Fruit fly (Drosophila melanogaster) whole organism, prepupa: ENCODE measurements around the gene CG13108.

Experiments used
- Blimp-1 ChIP-seq: fragments of 200-800 bp; sonication (Bioruptor generic); optimal IDR thresholded peaks from 3 replicates; lab custom pipeline; 2017; ENCODE audit warnings: missing biosample characterization, missing genetic modification characterization, mild to moderate bottlenecking, moderate library complexity, missing genetic modification reagents
- CG10669 ChIP-seq: fragments of 200-800 bp; sonication (Bioruptor generic); optimal IDR thresholded peaks from 3 replicates; lab custom pipeline; 2018; ENCODE audit warnings: missing biosample characterization, mild to moderate bottlenecking, missing genetic modification characterization, moderate library complexity
- CG11294 ChIP-seq: fragments of 200-800 bp; sonication (Bioruptor generic); IDR thresholded peaks from 2 replicates; pipeline ENCODE4 v1.3.6; 2022; ENCODE audit warnings: missing biosample characterization, missing genetic modification characterization
- CG11762 ChIP-seq: fragments of 200-800 bp; sonication (Bioruptor generic); optimal IDR thresholded peaks from 3 replicates; lab custom pipeline; 2016; ENCODE audit warnings: missing biosample characterization, missing genetic modification characterization; ENCODE audit not compliant: insufficient read depth
- CG11902 ChIP-seq: fragments of 200-800 bp; sonication (Bioruptor generic); optimal IDR thresholded peaks from 3 replicates; lab custom pipeline; 2016; ENCODE audit warnings: missing biosample characterization, missing genetic modification characterization
- CG15336 ChIP-seq: fragments of 200-800 bp; sonication (Bioruptor generic); IDR thresholded peaks from 2 replicates; pipeline ENCODE4 v1.3.6; 2022; ENCODE audit warnings: missing biosample characterization, missing genetic modification characterization
- CG1621 ChIP-seq: fragments of 200-800 bp; sonication (Bioruptor generic); optimal IDR thresholded peaks from 3 replicates; lab custom pipeline; 2018; ENCODE audit warnings: missing biosample characterization, mild to moderate bottlenecking, missing genetic modification characterization
- CG16779 ChIP-seq: fragments of 200-800 bp; sonication (Bioruptor generic); optimal IDR thresholded peaks from 3 replicates; lab custom pipeline; 2017; ENCODE audit warnings: missing biosample characterization, mild to moderate bottlenecking, missing genetic modification characterization
- CG31627 ChIP-seq: fragments of 200-800 bp; sonication (Bioruptor generic); optimal IDR thresholded peaks from 3 replicates; lab custom pipeline; 2016; ENCODE audit warnings: missing biosample characterization, missing genetic modification characterization
- CG34406 ChIP-seq: fragments of 200-800 bp; sonication (Bioruptor generic); optimal IDR thresholded peaks from 3 replicates; lab custom pipeline; 2016; ENCODE audit warnings: missing biosample characterization, missing genetic modification characterization
- CG3919 ChIP-seq: fragments of 200-800 bp; sonication (Bioruptor generic); optimal IDR thresholded peaks from 3 replicates; lab custom pipeline; 2016; ENCODE audit warnings: missing biosample characterization, missing genetic modification characterization
- CG4318 ChIP-seq: fragments of 200-800 bp; sonication (Bioruptor generic); optimal IDR thresholded peaks from 3 replicates; lab custom pipeline; 2017; ENCODE audit warnings: missing biosample characterization, mild to moderate bottlenecking, missing genetic modification characterization
- CG6276 ChIP-seq: fragments of 200-800 bp; sonication (Bioruptor generic); optimal IDR thresholded peaks from 2 replicates; lab custom pipeline; 2017; ENCODE audit warnings: missing biosample characterization, mild to moderate bottlenecking, missing genetic modification characterization
- CG6792 ChIP-seq: fragments of 200-800 bp; sonication (Bioruptor generic); optimal IDR thresholded peaks from 3 replicates; lab custom pipeline; 2016; ENCODE audit warnings: missing biosample characterization, missing genetic modification characterization
- CG6854 ChIP-seq: fragments of 200-800 bp; sonication (Bioruptor generic); optimal IDR thresholded peaks from 2 replicates; lab custom pipeline; 2017; ENCODE audit warnings: missing biosample characterization, mild to moderate bottlenecking, missing genetic modification characterization
- CG8119 ChIP-seq: fragments of 200-800 bp; sonication (Bioruptor generic); IDR thresholded peaks from 3 replicates; pipeline ENCODE4 v1.3.6; 2022; ENCODE audit warnings: missing biosample characterization, missing genetic modification characterization
- CG8319 ChIP-seq: fragments of 200-800 bp; sonication (Bioruptor generic); optimal IDR thresholded peaks from 3 replicates; lab custom pipeline; 2016; ENCODE audit warnings: missing biosample characterization, missing genetic modification characterization
- CG8632 ChIP-seq: fragments of 200-800 bp; sonication (Bioruptor generic); optimal IDR thresholded peaks from 3 replicates; lab custom pipeline; 2016; ENCODE audit warnings: missing biosample characterization, missing genetic modification characterization
- CG9139 ChIP-seq: fragments of 200-800 bp; sonication (Bioruptor generic); optimal IDR thresholded peaks from 3 replicates; lab custom pipeline; 2017; ENCODE audit warnings: missing biosample characterization, mild to moderate bottlenecking, missing genetic modification characterization
- Eip75B ChIP-seq: fragments of 200-800 bp; sonication (Bioruptor generic); optimal IDR thresholded peaks from 3 replicates; lab custom pipeline; 2016; ENCODE audit warnings: missing biosample characterization, missing genetic modification characterization
- Eip78C ChIP-seq: fragments of 200-800 bp; sonication (Bioruptor generic); peaks from one replicate; lab custom pipeline; 2016; ENCODE audit warnings: missing biosample characterization, missing genetic modification characterization
- Eip93F ChIP-seq: fragments of 200-800 bp; sonication (Bioruptor generic); optimal IDR thresholded peaks from 2 replicates; lab custom pipeline; 2016; ENCODE audit warnings: missing biosample characterization, mild to moderate bottlenecking, missing genetic modification characterization
- Ets21C ChIP-seq: fragments of 200-800 bp; sonication (Bioruptor generic); optimal IDR thresholded peaks from 3 replicates; lab custom pipeline; 2016; ENCODE audit warnings: missing biosample characterization, missing genetic modification characterization
- Ets96B ChIP-seq: fragments of 200-800 bp; optimal IDR thresholded peaks from 2 replicates; lab custom pipeline; 2019; ENCODE audit warnings: missing biosample characterization, mild to moderate bottlenecking, missing genetic modification characterization, moderate library complexity
- Gug ChIP-seq: fragments of 200-800 bp; sonication (Bioruptor generic); IDR thresholded peaks from 2 replicates; pipeline ENCODE4 v1.3.6; 2022; ENCODE audit warnings: missing biosample characterization, missing genetic modification characterization
- Hr38 ChIP-seq: sonication (Bioruptor generic); optimal IDR thresholded peaks from 2 replicates; lab custom pipeline; 2016; ENCODE audit warnings: missing biosample characterization, missing genetic modification characterization
- Hr39 ChIP-seq: fragments of 200-800 bp; sonication (Bioruptor generic); optimal IDR thresholded peaks from 2 replicates; lab custom pipeline; 2016; ENCODE audit warnings: missing biosample characterization, missing genetic modification characterization
- Lpt ChIP-seq: fragments of 200-800 bp; sonication (Bioruptor generic); optimal IDR thresholded peaks from 3 replicates; lab custom pipeline; 2016; ENCODE audit warnings: missing biosample characterization, missing genetic modification characterization
- OdsH ChIP-seq: fragments of 200-800 bp; sonication (Bioruptor generic); optimal IDR thresholded peaks from 3 replicates; lab custom pipeline; 2016; ENCODE audit warnings: missing biosample characterization, missing genetic modification characterization
- Smox ChIP-seq: fragments of 200-800 bp; sonication (Bioruptor generic); optimal IDR thresholded peaks from 3 replicates; lab custom pipeline; 2016; ENCODE audit warnings: missing biosample characterization, missing genetic modification characterization
- Sox14 ChIP-seq: fragments of 200-800 bp; sonication (Bioruptor generic); optimal IDR thresholded peaks from 3 replicates; lab custom pipeline; 2016; ENCODE audit warnings: missing biosample characterization, missing genetic modification characterization
- Sox15 ChIP-seq: fragments of 200-800 bp; sonication (Bioruptor generic); optimal IDR thresholded peaks from 3 replicates; lab custom pipeline; 2016; ENCODE audit warnings: missing biosample characterization, missing genetic modification characterization
- achi ChIP-seq: fragments of 200-800 bp; sonication (Bioruptor generic); optimal IDR thresholded peaks from 3 replicates; lab custom pipeline; 2016; ENCODE audit warnings: missing biosample characterization, missing genetic modification characterization
- acj6 ChIP-seq: fragments of 200-800 bp; sonication (Bioruptor generic); optimal IDR thresholded peaks from 3 replicates; lab custom pipeline; 2016; ENCODE audit warnings: missing biosample characterization, missing genetic modification characterization
- cyc ChIP-seq: fragments of 200-800 bp; sonication (Bioruptor generic); optimal IDR thresholded peaks from 3 replicates; lab custom pipeline; 2016; ENCODE audit warnings: missing biosample characterization, missing genetic modification characterization
- dac ChIP-seq: fragments of 200-800 bp; sonication (Bioruptor generic); optimal IDR thresholded peaks from 2 replicates; lab custom pipeline; 2017; ENCODE audit warnings: missing biosample characterization, mild to moderate bottlenecking, missing genetic modification characterization
- dsx ChIP-seq: fragments of 200-800 bp; optimal IDR thresholded peaks from 3 replicates; lab custom pipeline; 2019; ENCODE audit warnings: missing biosample characterization, mild to moderate bottlenecking, missing genetic modification characterization, moderate library complexity; ENCODE audit not compliant: poor library complexity, severe bottlenecking
- eg ChIP-seq: fragments of 200-800 bp; sonication (Bioruptor generic); IDR thresholded peaks from 3 replicates; pipeline ENCODE4 v1.3.6; 2022; ENCODE audit warnings: missing biosample characterization, missing genetic modification characterization
- esn ChIP-seq: fragments of 200-800 bp; sonication (Bioruptor generic); optimal IDR thresholded peaks from 2 replicates; lab custom pipeline; 2016; ENCODE audit warnings: missing biosample characterization, mild to moderate bottlenecking, missing genetic modification characterization, moderate library complexity
- fd59A ChIP-seq: fragments of 200-800 bp; sonication (Bioruptor generic); optimal IDR thresholded peaks from 2 replicates; lab custom pipeline; 2017; ENCODE audit warnings: missing biosample characterization, mild to moderate bottlenecking, missing genetic modification characterization, missing genetic modification reagents
- lz ChIP-seq: fragments of 200-800 bp; sonication (Bioruptor generic); optimal IDR thresholded peaks from 3 replicates; lab custom pipeline; 2016; ENCODE audit warnings: missing biosample characterization, missing genetic modification characterization
- net ChIP-seq: fragments of 200-800 bp; sonication (Bioruptor generic); optimal IDR thresholded peaks from 3 replicates; lab custom pipeline; 2016; ENCODE audit warnings: missing biosample characterization, missing genetic modification characterization
- pdm3 ChIP-seq: fragments of 200-800 bp; sonication (Bioruptor generic); optimal IDR thresholded peaks from 3 replicates; lab custom pipeline; 2016; ENCODE audit warnings: missing biosample characterization, missing genetic modification characterization
- spab ChIP-seq: fragments of 200-800 bp; sonication (Bioruptor generic); optimal IDR thresholded peaks from 2 replicates; lab custom pipeline; 2017; ENCODE audit warnings: missing biosample characterization, mild to moderate bottlenecking, missing genetic modification characterization, missing genetic modification reagents
- ss ChIP-seq, 2 experiments: fragments of 200-800 bp; sonication (Bioruptor generic); optimal IDR thresholded peaks; 2 replicates in 1 of 2; 3 replicates in 1 of 2; lab custom pipeline; 2017 to 2018; ENCODE audit warnings: mild to moderate bottlenecking in 2 of 2, missing biosample characterization in 2 of 2, missing genetic modification characterization in 2 of 2, moderate library complexity in 1 of 2
- svp ChIP-seq: fragments of 200-800 bp; sonication (Bioruptor generic); peaks from one replicate; lab custom pipeline; 2016; ENCODE audit warnings: missing biosample characterization, missing genetic modification characterization
- topi ChIP-seq: fragments of 200-800 bp; sonication (Bioruptor generic); optimal IDR thresholded peaks from 3 replicates; lab custom pipeline; 2016; ENCODE audit warnings: missing biosample characterization, missing genetic modification characterization
- vri ChIP-seq: fragments of 200-800 bp; sonication (Bioruptor generic); optimal IDR thresholded peaks from 3 replicates; lab custom pipeline; 2016; ENCODE audit warnings: missing biosample characterization, mild to moderate bottlenecking, missing genetic modification characterization

CG13108 gene

dm6 chr2L:9124448-9124847 is 39.6 kb upstream of the CG13108 start:
- no peak for TF ChIP-seq CG16779
- TF ChIP-seq dac (GFP tag; lab: Kevin White, UChicago), result no peak
- TF ChIP-seq ss (GFP tag; optimal IDR thresholded peaks at IDR 0.05; lab: Kevin White, UChicago), result peak in 1 of 2 experiments; percentile 41
- peak; percentile 15 for TF ChIP-seq CG6276 (GFP tag; lab: Kevin White, UChicago)
- TF ChIP-seq CG1621 (tag; lab: Kevin White, UChicago), result peak; percentile 4
- TF ChIP-seq dsx (GFP tag; lab: Kevin White, UChicago), result peak; percentile 21
- TF ChIP-seq cyc, result no peak

dm6 chr2L:9125418-9125928 is 38.6 kb upstream of the CG13108 start, which contains the start of gene CG32982:
CG32982 (plus strand) TSS chr2L:9125737.
- TF ChIP-seq cyc, result peak; percentile 82
- TF ChIP-seq Ets96B (tag; lab: Kevin White, UChicago), result peak; percentile 82
- TF ChIP-seq esn (GFP tag; lab: Kevin White, UChicago), result peak; percentile 93
- TF ChIP-seq Eip93F (GFP tag; lab: Kevin White, UChicago), result peak; percentile 21
- TF ChIP-seq Blimp-1 (GFP tag; lab: Kevin White, UChicago), result peak; percentile 46
- TF ChIP-seq CG16779, result peak; percentile 87
- TF ChIP-seq CG34406, result peak; percentile 84
- TF ChIP-seq Ets21C (GFP tag; lab: Kevin White, UChicago), result peak; percentile 82
- TF ChIP-seq Sox14, result peak; percentile 85
- peak; percentile 85 for TF ChIP-seq fd59A
- TF ChIP-seq net, result peak; percentile 72
- TF ChIP-seq CG11902 (GFP tag; lab: Kevin White, UChicago), result peak; percentile 72
- peak; percentile 91 for TF ChIP-seq OdsH (GFP tag; lab: Kevin White, UChicago)
- peak; percentile 96 for TF ChIP-seq svp
- TF ChIP-seq CG10669 (GFP tag; lab: Kevin White, UChicago), result peak; percentile 85
- TF ChIP-seq CG8119 (GFP tag; lab: Robert Waterston, UW), result peak; percentile 90
- TF ChIP-seq CG9139 (GFP tag; lab: Kevin White, UChicago), result peak; percentile 72
- TF ChIP-seq lz (GFP tag; lab: Kevin White, UChicago), result peak; percentile 94
- peak; percentile 83 for TF ChIP-seq Lpt (GFP tag; lab: Kevin White, UChicago)
- peak; percentile 89 for TF ChIP-seq achi
- TF ChIP-seq CG1621 (tag; lab: Kevin White, UChicago), result peak; percentile 86
- TF ChIP-seq CG8632 (GFP tag; lab: Kevin White, UChicago), result peak; percentile 81
- TF ChIP-seq dac (GFP tag; lab: Kevin White, UChicago), result peak; percentile 89
- TF ChIP-seq CG3919 (GFP tag; lab: Kevin White, UChicago), result peak; percentile 87
- TF ChIP-seq CG6276 (GFP tag; lab: Kevin White, UChicago), result peak; percentile 85
- TF ChIP-seq ss (GFP tag; optimal IDR thresholded peaks at IDR 0.05; lab: Kevin White, UChicago), result peak; percentile 66 to 82
- peak; percentile 83 for TF ChIP-seq CG6792 (GFP tag; lab: Kevin White, UChicago)
- TF ChIP-seq eg (GFP tag; lab: Robert Waterston, UW), result peak; percentile 90
- peak; percentile 90 for TF ChIP-seq topi
- peak; percentile 87 for TF ChIP-seq CG15336 (GFP tag; lab: Robert Waterston, UW)
- peak; percentile 62 for TF ChIP-seq vri (GFP tag; lab: Kevin White, UChicago)
- TF ChIP-seq Sox15 (GFP tag; lab: Kevin White, UChicago), result peak; percentile 69
- TF ChIP-seq CG4318 (GFP tag; lab: Kevin White, UChicago), result peak; percentile 90
- peak; percentile 84 for TF ChIP-seq Gug
- TF ChIP-seq CG11762 (GFP tag; lab: Kevin White, UChicago), result peak; percentile 89
- TF ChIP-seq Eip75B, result peak; percentile 91
- peak; percentile 88 for TF ChIP-seq acj6 (GFP tag; lab: Kevin White, UChicago)
- TF ChIP-seq dsx (GFP tag; lab: Kevin White, UChicago), result peak; percentile 75
- TF ChIP-seq pdm3 (GFP tag; lab: Kevin White, UChicago), result peak; percentile 91
- TF ChIP-seq Hr38 (GFP tag; lab: Kevin White, UChicago), result no peak
- TF ChIP-seq CG31627, result peak; percentile 90
- TF ChIP-seq Eip78C (GFP tag; lab: Kevin White, UChicago), result peak; percentile 95
- TF ChIP-seq Hr39, result peak; percentile 90
- TF ChIP-seq CG6854 (GFP tag; lab: Kevin White, UChicago), result peak; percentile 66
- peak; percentile 89 for TF ChIP-seq Smox (GFP tag; lab: Kevin White, UChicago)
- peak; percentile 80 for TF ChIP-seq CG11294 (GFP tag; lab: Robert Waterston, UW)
- TF ChIP-seq CG8319 (GFP tag; lab: Kevin White, UChicago), result peak; percentile 83
- peak; percentile 87 for TF ChIP-seq spab
